Worm (Caenorhabditis elegans) whole organism, late embryonic: ENCODE data around the gene ttr-49.
A peak's percentile ranks its signal among the peaks of the same experiment; 100 is the strongest.

ENCODE experiments used
- C08G9.2 ChIP-seq: sonication (generic microtip); optimal IDR thresholded peaks from 2 replicates; lab custom pipeline; 2016; ENCODE audit warnings: mild to moderate bottlenecking, missing genetic modification characterization, moderate library complexity, missing compliant biosample characterization
- C38D4.7 ChIP-seq: fragments of 200-800 bp; sonication (Bioruptor generic); optimal IDR thresholded peaks from 2 replicates; lab custom pipeline; 2018; ENCODE audit warnings: mild to moderate bottlenecking, missing genetic modification characterization, moderate library complexity, missing compliant biosample characterization
- K02D7.2 ChIP-seq: sonication (generic microtip); optimal IDR thresholded peaks from 2 replicates; lab custom pipeline; 2017; ENCODE audit warnings: mild to moderate bottlenecking, missing genetic modification characterization, missing compliant biosample characterization
- T23F11.4 ChIP-seq: fragments of 200-800 bp; sonication (Bioruptor generic); optimal IDR thresholded peaks from 2 replicates; lab custom pipeline; 2018; ENCODE audit warnings: mild to moderate bottlenecking, missing genetic modification characterization, missing compliant biosample characterization
- Y22D7AL.16 ChIP-seq: sonication (generic microtip); optimal IDR thresholded peaks from 2 replicates; lab custom pipeline; 2016; ENCODE audit warnings: missing genetic modification characterization, missing compliant biosample characterization
- ahr-1 ChIP-seq: sonication (generic microtip); optimal IDR thresholded peaks from 2 replicates; lab custom pipeline; 2016; ENCODE audit warnings: missing genetic modification characterization, missing compliant biosample characterization
- ceh-14 ChIP-seq: sonication (generic microtip); optimal IDR thresholded peaks from 2 replicates; lab custom pipeline; 2016; ENCODE audit warnings: missing genotype, missing genetic modification characterization, missing compliant biosample characterization
- ceh-2 ChIP-seq: sonication (generic microtip); optimal IDR thresholded peaks from 2 replicates; lab custom pipeline; 2016; ENCODE audit warnings: missing genotype, missing genetic modification characterization, missing compliant biosample characterization
- ceh-22 ChIP-seq: sonication (generic microtip); optimal IDR thresholded peaks from 2 replicates; lab custom pipeline; 2017; ENCODE audit warnings: missing biosample characterization, missing genetic modification characterization
- ceh-30 ChIP-seq: fragments of 150-350 bp; optimal IDR thresholded peaks from 2 replicates; lab custom pipeline; 2014; ENCODE audit warnings: missing biosample characterization, missing genetic modification characterization
- ceh-34 ChIP-seq: sonication (generic microtip); optimal IDR thresholded peaks from 2 replicates; lab custom pipeline; 2016; ENCODE audit warnings: mild to moderate bottlenecking, missing genetic modification characterization, missing compliant biosample characterization
- ceh-6 ChIP-seq: fragments of 200-800 bp; sonication (Bioruptor generic); optimal IDR thresholded peaks from 2 replicates; lab custom pipeline; 2018; ENCODE audit warnings: mild to moderate bottlenecking, missing genetic modification characterization, missing compliant biosample characterization
- che-1 ChIP-seq: sonication (generic microtip); optimal IDR thresholded peaks from 2 replicates; lab custom pipeline; 2016; ENCODE audit warnings: mild to moderate bottlenecking, missing genetic modification characterization, missing compliant biosample characterization
- dmd-4 ChIP-seq: sonication (generic microtip); optimal IDR thresholded peaks from 2 replicates; lab custom pipeline; 2016; ENCODE audit warnings: borderline replicate concordance, missing genetic modification characterization, missing compliant biosample characterization
- dve-1 ChIP-seq: sonication (generic microtip); optimal IDR thresholded peaks from 2 replicates; lab custom pipeline; 2017; ENCODE audit warnings: antibody characterized with exemption, mild to moderate bottlenecking, missing genetic modification characterization, missing compliant biosample characterization
- elt-2 ChIP-seq: sonication (generic microtip); optimal IDR thresholded peaks from 2 replicates; lab custom pipeline; 2016; ENCODE audit warnings: missing genetic modification reagents, missing genetic modification characterization, missing compliant biosample characterization
- elt-4 ChIP-seq: sonication (generic microtip); optimal IDR thresholded peaks from 2 replicates; lab custom pipeline; 2016; ENCODE audit warnings: missing genetic modification characterization, missing compliant biosample characterization
- ets-4 ChIP-seq: sonication (generic microtip); optimal IDR thresholded peaks from 2 replicates; lab custom pipeline; 2016; ENCODE audit warnings: missing genetic modification characterization, missing compliant biosample characterization
- eyg-1 ChIP-seq: sonication (generic microtip); optimal IDR thresholded peaks from 2 replicates; lab custom pipeline; 2016; ENCODE audit warnings: missing genotype, missing genetic modification characterization, missing compliant biosample characterization
- fkh-10 ChIP-seq: fragments of 150-350 bp; optimal IDR thresholded peaks from 2 replicates; lab custom pipeline; 2014; ENCODE audit warnings: missing biosample characterization, missing genetic modification reagents, missing genetic modification characterization
- gmeb-2 ChIP-seq: sonication (generic microtip); optimal IDR thresholded peaks from 2 replicates; lab custom pipeline; 2016; ENCODE audit warnings: missing genetic modification characterization, inconsistent platforms, missing compliant biosample characterization
- hlh-13 ChIP-seq: fragments of 200-800 bp; sonication (Bioruptor generic); optimal IDR thresholded peaks from 2 replicates; lab custom pipeline; 2018; ENCODE audit warnings: mild to moderate bottlenecking, missing genetic modification characterization, missing compliant biosample characterization
- hlh-15 ChIP-seq: sonication (generic microtip); optimal IDR thresholded peaks from 2 replicates; lab custom pipeline; 2016; ENCODE audit warnings: missing genetic modification characterization, missing compliant biosample characterization
- hlh-30 ChIP-seq: sonication (generic microtip); optimal IDR thresholded peaks from 2 replicates; lab custom pipeline; 2017; ENCODE audit warnings: antibody characterized with exemption, missing genetic modification characterization, missing compliant biosample characterization; ENCODE audit not compliant: insufficient read depth
- hlh-6 ChIP-seq: sonication (generic microtip); optimal IDR thresholded peaks from 2 replicates; lab custom pipeline; 2016; ENCODE audit warnings: missing genotype, missing genetic modification characterization, missing compliant biosample characterization
- hlh-8 ChIP-seq: sonication (generic microtip); optimal IDR thresholded peaks from 2 replicates; lab custom pipeline; 2016; ENCODE audit warnings: missing genotype, missing genetic modification characterization, missing compliant biosample characterization
- lim-6 ChIP-seq: sonication (generic microtip); optimal IDR thresholded peaks from 2 replicates; lab custom pipeline; 2016; ENCODE audit warnings: missing genetic modification characterization, missing compliant biosample characterization
- lin-11 ChIP-seq: fragments of 200-800 bp; sonication (Bioruptor generic); optimal IDR thresholded peaks from 2 replicates; lab custom pipeline; 2018; ENCODE audit warnings: mild to moderate bottlenecking, missing genetic modification characterization, missing compliant biosample characterization
- madf-2 ChIP-seq: sonication (generic microtip); optimal IDR thresholded peaks from 2 replicates; lab custom pipeline; 2017; ENCODE audit warnings: missing genetic modification characterization, missing compliant biosample characterization
- mec-3 ChIP-seq: sonication (generic microtip); optimal IDR thresholded peaks from 2 replicates; lab custom pipeline; 2016; ENCODE audit warnings: borderline replicate concordance, missing genetic modification characterization, missing compliant biosample characterization
- nfya-1 ChIP-seq: sonication (generic microtip); optimal IDR thresholded peaks from 2 replicates; lab custom pipeline; 2017; ENCODE audit warnings: missing genetic modification characterization, mild to moderate bottlenecking, missing compliant biosample characterization, antibody characterized with exemption, moderate library complexity
- nhr-11 ChIP-seq: fragments of 150-350 bp; optimal IDR thresholded peaks from 2 replicates; lab custom pipeline; 2014; ENCODE audit warnings: missing biosample characterization, missing genetic modification characterization
- npax-4 ChIP-seq: sonication (generic microtip); optimal IDR thresholded peaks from 2 replicates; lab custom pipeline; 2016; ENCODE audit warnings: missing genetic modification characterization, missing compliant biosample characterization
- odd-2 ChIP-seq: sonication (generic microtip); optimal IDR thresholded peaks from 2 replicates; lab custom pipeline; 2017; ENCODE audit warnings: antibody characterized with exemption, mild to moderate bottlenecking, missing genetic modification characterization, missing compliant biosample characterization
- pag-3 ChIP-seq: sonication (generic microtip); optimal IDR thresholded peaks from 2 replicates; lab custom pipeline; 2016; ENCODE audit warnings: missing compliant biosample characterization, missing genetic modification characterization, borderline replicate concordance
- pat-9 ChIP-seq: fragments of 200-800 bp; sonication (Bioruptor generic); optimal IDR thresholded peaks from 2 replicates; lab custom pipeline; 2018; ENCODE audit warnings: mild to moderate bottlenecking, missing genetic modification characterization, moderate library complexity, missing compliant biosample characterization
- pax-1 ChIP-seq: fragments of 150-350 bp; optimal IDR thresholded peaks from 2 replicates; lab custom pipeline; 2014; ENCODE audit warnings: missing biosample characterization, missing genetic modification characterization
- pha-2 ChIP-seq: sonication (generic microtip); optimal IDR thresholded peaks from 2 replicates; lab custom pipeline; 2017; ENCODE audit warnings: mild to moderate bottlenecking, missing genetic modification characterization, missing compliant biosample characterization
- pqm-1 ChIP-seq: sonication (generic microtip); optimal IDR thresholded peaks from 2 replicates; lab custom pipeline; 2016; ENCODE audit warnings: missing genetic modification characterization, missing compliant biosample characterization
- pros-1 ChIP-seq: fragments of 150-350 bp; optimal IDR thresholded peaks from 2 replicates; lab custom pipeline; 2014; ENCODE audit warnings: missing biosample characterization, missing genetic modification reagents, missing genetic modification characterization
- ref-2 ChIP-seq: sonication (generic microtip); optimal IDR thresholded peaks from 2 replicates; lab custom pipeline; 2016; ENCODE audit warnings: missing genetic modification characterization, missing compliant biosample characterization
- sdc-2 ChIP-seq: sonication (generic microtip); optimal IDR thresholded peaks from 2 replicates; lab custom pipeline; 2016; ENCODE audit warnings: missing genotype, missing genetic modification characterization, missing compliant biosample characterization
- tbx-2 ChIP-seq: sonication (generic microtip); optimal IDR thresholded peaks from 2 replicates; lab custom pipeline; 2016; ENCODE audit warnings: missing genetic modification characterization, missing compliant biosample characterization
- tbx-7 ChIP-seq: sonication (generic microtip); optimal IDR thresholded peaks from 2 replicates; lab custom pipeline; 2016; ENCODE audit warnings: missing genotype, missing genetic modification characterization, missing compliant biosample characterization
- unc-3 ChIP-seq, 2 experiments: fragments of 200-800 bp in 1 of 2; sonication (Bioruptor generic) in 1 of 2; sonication (generic microtip) in 1 of 2; conservative IDR thresholded peaks in 1 of 2; optimal IDR thresholded peaks in 1 of 2; 2 replicates each; pipeline versions ENCODE4 v1.3.6 to Lab custom; 2016 to 2022; ENCODE audit warnings: missing compliant biosample characterization in 2 of 2, missing genetic modification characterization in 2 of 2, missing genetic modification reagents in 1 of 2
- unc-42 ChIP-seq: sonication (generic microtip); optimal IDR thresholded peaks from 2 replicates; lab custom pipeline; 2016; ENCODE audit warnings: missing genotype, missing genetic modification characterization, missing compliant biosample characterization
- unc-55 ChIP-seq: sonication (generic microtip); optimal IDR thresholded peaks from 2 replicates; lab custom pipeline; 2017; ENCODE audit warnings: missing biosample characterization, missing genetic modification reagents, missing genetic modification characterization

The ttr-49 gene

DNA sequence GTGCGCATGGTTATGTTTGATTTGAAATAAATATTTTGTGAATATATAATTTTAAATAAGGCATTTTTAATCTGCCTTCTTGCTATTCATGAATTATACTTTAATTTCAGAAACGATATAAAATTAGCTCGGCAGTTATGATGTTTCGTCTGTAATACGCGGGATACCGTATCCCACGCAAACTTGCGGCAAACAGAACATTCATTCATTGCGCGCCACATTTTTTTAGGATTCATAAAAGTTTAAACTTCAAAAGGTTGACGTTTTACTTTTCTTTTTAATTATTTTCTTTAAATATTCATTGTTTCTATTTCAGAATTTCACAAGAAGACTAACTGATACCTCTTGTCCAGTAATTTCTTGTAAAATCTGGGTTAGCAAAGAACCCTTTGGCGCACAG lies 33.4 kb downstream of the ttr-49 start, which contains the start of gene tag-153:
tag-153 (plus strand) TSS at position 200 of the 400 bp plus-strand sequence.
- TF ChIP-seq dve-1 (tag; lab: Kevin White, UChicago) (no peak), nfya-1 (tag; lab: Kevin White, UChicago) (no peak), gmeb-2 (tag; lab: Kevin White, UChicago) (no peak), hlh-8 (tag; lab: Kevin White, UChicago) (no peak), tbx-2 (tag; lab: Kevin White, UChicago) (no peak), pqm-1 (no peak), ceh-34 (tag; lab: Kevin White, UChicago) (no peak)

DNA sequence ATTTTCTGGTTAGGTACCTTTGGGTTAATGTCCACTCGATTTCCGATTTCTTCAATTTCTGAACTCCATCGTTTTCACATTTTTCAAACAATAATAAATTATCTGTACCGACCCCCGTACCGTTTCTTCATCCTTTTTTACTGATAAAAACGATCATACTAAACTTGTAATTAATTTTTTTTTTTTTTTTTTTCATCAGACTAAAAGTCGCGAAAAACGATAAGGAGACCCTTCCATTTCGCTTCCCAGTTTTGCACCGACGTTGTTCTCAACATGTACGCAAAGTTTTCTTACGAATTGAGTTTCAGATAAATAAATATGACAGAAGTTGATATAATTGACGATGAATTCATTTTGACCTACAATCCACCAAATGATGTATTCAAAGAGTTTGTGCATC lies 35.1 kb downstream of the ttr-49 start, which contains the start of gene F44A2.7:
F44A2.7 (plus strand) TSS at position 301 of the 400 bp plus-strand sequence.
- no peak for TF ChIP-seq odd-2 (tag; lab: Kevin White, UChicago)
- TF ChIP-seq hlh-30 (tag; lab: Kevin White, UChicago) = no peak
- TF ChIP-seq madf-2 (tag; lab: Kevin White, UChicago) = no peak
- no peak for TF ChIP-seq pag-3
- no peak for TF ChIP-seq gmeb-2 (tag; lab: Kevin White, UChicago)
- no peak for TF ChIP-seq nhr-11 (tag; lab: Kevin White, UChicago)
- TF ChIP-seq npax-4 (tag; lab: Kevin White, UChicago) = no peak
- TF ChIP-seq ceh-2 (tag; lab: Kevin White, UChicago) = no peak
- no peak for TF ChIP-seq unc-55
- TF ChIP-seq tbx-7 (tag; lab: Kevin White, UChicago) = no peak
- TF ChIP-seq pat-9 (tag; lab: Kevin White, UChicago) = no peak
- no peak for TF ChIP-seq elt-2 (tag; lab: Kevin White, UChicago)
- TF ChIP-seq hlh-15 = no peak

DNA sequence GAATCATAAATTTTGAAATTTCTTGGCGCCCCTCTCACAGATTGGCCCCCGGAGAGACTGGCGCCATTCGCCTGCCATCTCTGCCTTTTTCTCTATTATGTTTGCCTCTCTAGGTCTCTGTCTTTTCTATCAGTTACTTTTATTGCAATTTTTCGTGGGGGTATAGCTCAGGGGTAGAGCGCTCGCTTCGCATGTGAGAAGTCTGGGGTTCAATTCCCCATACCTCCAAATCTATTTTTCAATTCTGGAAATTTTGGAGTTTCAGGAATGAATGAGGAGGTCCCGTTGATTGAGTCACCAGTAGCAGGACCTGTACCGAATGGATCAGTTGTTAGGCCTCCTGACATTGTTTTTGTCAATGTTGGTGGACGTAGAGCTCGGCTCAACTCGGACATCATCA lies 38.3 kb downstream of the ttr-49 start, which contains the start of gene kvs-3:
kvs-3 (plus strand) TSS at position 266 of the 400 bp plus-strand sequence.
- peak; percentile 34 for TF ChIP-seq elt-2 (tag; lab: Kevin White, UChicago)
- TF ChIP-seq eyg-1 (tag; lab: Kevin White, UChicago) = no peak
- TF ChIP-seq pha-2 (tag; lab: Kevin White, UChicago) = no peak
- peak; percentile 54 for TF ChIP-seq sdc-2 (tag; lab: Kevin White, UChicago)
- peak; percentile 33 for TF ChIP-seq gmeb-2 (tag; lab: Kevin White, UChicago)
- TF ChIP-seq pqm-1 = peak; percentile 61
- TF ChIP-seq T23F11.4 (GFP tag; lab: Kevin White, UChicago) = no peak
- no peak for TF ChIP-seq elt-4 (tag; lab: Kevin White, UChicago)
- no peak for TF ChIP-seq pax-1 (tag; lab: Kevin White, UChicago)
- TF ChIP-seq C08G9.2 (tag; lab: Kevin White, UChicago) = peak; percentile 50
- peak; percentile 16 for TF ChIP-seq hlh-6 (tag; lab: Kevin White, UChicago)
- no peak for TF ChIP-seq ets-4
- no peak for TF ChIP-seq ceh-2 (tag; lab: Kevin White, UChicago)
- peak; percentile 49 for TF ChIP-seq C38D4.7
- no peak for TF ChIP-seq Y22D7AL.16
- no peak for TF ChIP-seq ceh-22 (tag; lab: Kevin White, UChicago)
- TF ChIP-seq ceh-34 (tag; lab: Kevin White, UChicago) = peak; percentile 3
- TF ChIP-seq ahr-1 (tag; lab: Kevin White, UChicago) = no peak
- no peak for TF ChIP-seq ceh-30 (tag; lab: Kevin White, UChicago)
- TF ChIP-seq fkh-10 (GFP tag; lab: Kevin White, UChicago) = no peak
- peak; percentile 19 for TF ChIP-seq dve-1 (tag; lab: Kevin White, UChicago)
- no peak for TF ChIP-seq unc-42
- TF ChIP-seq dmd-4 (tag; lab: Kevin White, UChicago) = no peak
- TF ChIP-seq pag-3 = no peak
- TF ChIP-seq ref-2 (tag; lab: Kevin White, UChicago) = peak; percentile 38
- peak; percentile 43 for TF ChIP-seq pat-9 (tag; lab: Kevin White, UChicago)
- peak; percentile 48 for TF ChIP-seq ceh-14 (tag; lab: Kevin White, UChicago)
- TF ChIP-seq che-1 = peak; percentile 20
- TF ChIP-seq lin-11 (tag; lab: Kevin White, UChicago) = no peak
- TF ChIP-seq npax-4 (tag; lab: Kevin White, UChicago) = no peak
- no peak for TF ChIP-seq tbx-7 (tag; lab: Kevin White, UChicago)
- TF ChIP-seq unc-3 (GFP tag; conservative IDR thresholded peaks at IDR 0.05; lab: Robert Waterston, UW) = no peak
- TF ChIP-seq unc-3 (tag; optimal IDR thresholded peaks at IDR 0.05; lab: Kevin White, UChicago) = no peak
- no peak for TF ChIP-seq lim-6
- peak; percentile 13 for TF ChIP-seq hlh-13 (GFP tag; lab: Kevin White, UChicago)
- TF ChIP-seq ceh-6 (GFP tag; lab: Kevin White, UChicago) = no peak
- no peak for TF ChIP-seq pros-1
- no peak for TF ChIP-seq K02D7.2 (tag; lab: Kevin White, UChicago)
- no peak for TF ChIP-seq mec-3
